Fruit fly (Drosophila melanogaster): ENCODE data around the gene CG17636.
A peak's percentile ranks its signal among the peaks of the same experiment; 100 is the strongest.

CG17636 gene

dm6 chrX:127350-127768 lies 845 bp upstream of the CG17636 start, which contains the start of gene RhoGAP1A (continued):
- TF ChIP-seq sna (GFP tag; IDR thresholded peaks at IDR 0.05; ENCODE audit: partially characterized antibody): peak; percentile 56; the same call in 1 of the 2 replicates
- no peak for TF ChIP-seq CHES-1-like (GFP tag; optimal IDR thresholded peaks at IDR 0.05)
- no peak for TF ChIP-seq cato (GFP tag; optimal IDR thresholded peaks at IDR 0.05; ENCODE audit: borderline replicate concordance)
- peak; percentile 0 for TF ChIP-seq CG17186 (GFP tag; optimal IDR thresholded peaks at IDR 0.05)
- peak; percentile 84 for TF ChIP-seq CG6791 (GFP tag; IDR thresholded peaks at IDR 0.05; ENCODE audit: partially characterized antibody)
- TF ChIP-seq CG7963 (GFP tag; IDR thresholded peaks at IDR 0.05; ENCODE audit: partially characterized antibody): peak; percentile 49; the same call in 1 of the 3 replicates
- peak; percentile 45 for TF ChIP-seq HmgZ (tag; optimal IDR thresholded peaks at IDR 0.05)
- no peak for TF ChIP-seq ab (GFP tag; optimal IDR thresholded peaks at IDR 0.05)
- no peak for TF ChIP-seq CG5245 (GFP tag; optimal IDR thresholded peaks at IDR 0.05)
- peak in 1 of 2 experiments; percentile 7 for TF ChIP-seq Pdp1 (GFP tag; optimal IDR thresholded peaks at IDR 0.05)
- TF ChIP-seq Atf6 (GFP tag; IDR thresholded peaks at IDR 0.05): no peak
- peak; percentile 84; the same call in 2 of the 3 replicates for TF ChIP-seq Opbp (GFP tag; IDR thresholded peaks at IDR 0.05; ENCODE audit: partially characterized antibody)
- TF ChIP-seq lilli (GFP tag; optimal IDR thresholded peaks at IDR 0.05): peak; percentile 22
- no peak for TF ChIP-seq CG8359 (GFP tag; optimal IDR thresholded peaks at IDR 0.05; ENCODE audit: borderline replicate concordance)
- peak; percentile 57 for TF ChIP-seq tna (GFP tag; IDR thresholded peaks at IDR 0.05; ENCODE audit: partially characterized antibody)
- peak; percentile 42 for TF ChIP-seq E2f2 (GFP tag; IDR thresholded peaks at IDR 0.05)
- TF ChIP-seq gem (tag; optimal IDR thresholded peaks at IDR 0.05): peak; percentile 7
- peak; percentile 84; the same call in 1 of the 2 replicates for TF ChIP-seq amos (GFP tag; IDR thresholded peaks at IDR 0.05; ENCODE audit: partially characterized antibody)
- no peak for TF ChIP-seq danr (GFP tag; IDR thresholded peaks at IDR 0.05)
- TF ChIP-seq gro (GFP tag; optimal IDR thresholded peaks at IDR 0.05): no peak
- peak; percentile 81 for TF ChIP-seq Dll (GFP tag; IDR thresholded peaks at IDR 0.05; ENCODE audit: partially characterized antibody)
- TF ChIP-seq CG8290 (GFP tag; optimal IDR thresholded peaks at IDR 0.05): peak; percentile 55
- no peak for TF ChIP-seq CG8290 (tag; optimal IDR thresholded peaks at IDR 0.05)
- TF ChIP-seq hkb (optimal IDR thresholded peaks at IDR 0.05): no peak
- TF ChIP-seq hkb (GFP tag; IDR thresholded peaks at IDR 0.05): no peak
- peak; percentile 85 for TF ChIP-seq stwl (tag; optimal IDR thresholded peaks at IDR 0.05)
- peak; percentile 40 for TF ChIP-seq Ets97D (GFP tag; optimal IDR thresholded peaks at IDR 0.05)
- TF ChIP-seq Sry-δ (GFP tag; optimal IDR thresholded peaks at IDR 0.05): peak; percentile 91
- peak; percentile 75 for TF ChIP-seq HLH4C (GFP tag; IDR thresholded peaks at IDR 0.05; ENCODE audit: partially characterized antibody)
- peak; percentile 56 for TF ChIP-seq gfzf (GFP tag; optimal IDR thresholded peaks at IDR 0.05)
- no peak for TF ChIP-seq CG3281 (GFP tag; optimal IDR thresholded peaks at IDR 0.05)
- peak; percentile 79 for TF ChIP-seq Bgb (GFP tag; IDR thresholded peaks at IDR 0.05; ENCODE audit: partially characterized antibody)

- TF ChIP-seq hth (optimal IDR thresholded peaks at IDR 0.05): no peak
- peak; percentile 26 for TF ChIP-seq gfzf (GFP tag; optimal IDR thresholded peaks at IDR 0.05)
- no peak for TF ChIP-seq salm (tag; optimal IDR thresholded peaks at IDR 0.05)
- no peak for TF ChIP-seq CG30403 (GFP tag; optimal IDR thresholded peaks at IDR 0.05)
- TF ChIP-seq Lpt (GFP tag; optimal IDR thresholded peaks at IDR 0.05): no peak
- TF ChIP-seq CG8290 (GFP tag; optimal IDR thresholded peaks at IDR 0.05): peak; percentile 3
- TF ChIP-seq CG8290 (tag; optimal IDR thresholded peaks at IDR 0.05): peak in 1 of 2 experiments; percentile 48
- peak; percentile 48; the same call in 1 of the 3 replicates for TF ChIP-seq CG16813 (GFP tag; IDR thresholded peaks at IDR 0.05; ENCODE audit: partially characterized antibody)
- no peak for TF ChIP-seq Opbp (GFP tag; IDR thresholded peaks at IDR 0.05; ENCODE audit: partially characterized antibody)
- peak; percentile 14 for TF ChIP-seq Sry-δ (GFP tag; optimal IDR thresholded peaks at IDR 0.05)
- no peak for TF ChIP-seq B-H2 (GFP tag; optimal IDR thresholded peaks at IDR 0.05)
- TF ChIP-seq pzg (GFP tag; optimal IDR thresholded peaks at IDR 0.05): peak; percentile 14
- TF ChIP-seq inv (GFP tag; IDR thresholded peaks at IDR 0.05; ENCODE audit: partially characterized antibody): no peak; the same call in 1 of the 2 replicates
- no peak for TF ChIP-seq BtbVII (GFP tag; optimal IDR thresholded peaks at IDR 0.05)
- peak; percentile 100 for TF ChIP-seq CG12155 (GFP tag; optimal IDR thresholded peaks at IDR 0.05)
- peak; percentile 24 for TF ChIP-seq Dp (GFP tag; optimal IDR thresholded peaks at IDR 0.05)
- TF ChIP-seq CG10147 (GFP tag; optimal IDR thresholded peaks at IDR 0.05): no peak
- TF ChIP-seq CG1792 (GFP tag; optimal IDR thresholded peaks at IDR 0.05): no peak
- no peak for TF ChIP-seq MTF-1 (GFP tag; optimal IDR thresholded peaks at IDR 0.05; ENCODE audit: borderline replicate concordance)
- peak; percentile 19 for TF ChIP-seq Hmr (GFP tag; optimal IDR thresholded peaks at IDR 0.05)
- no peak for TF ChIP-seq sens-2 (GFP tag; IDR thresholded peaks at IDR 0.05)
- TF ChIP-seq CG14710 (tag; optimal IDR thresholded peaks at IDR 0.05): no peak
- TF ChIP-seq CG6791 (GFP tag; IDR thresholded peaks at IDR 0.05; ENCODE audit: partially characterized antibody): 0 out of 3 replicates have a peak, but pooled peaks have one; percentile 24
These were observed 2.7 kb downstream of the CG17636 start for dm6 chrX:123799-124198.

Measured in whole organism, embryonic.